Fruit fly (Drosophila melanogaster): ENCODE data around the gene Sxl.

The Sxl gene

dm6 chrX:7096495-7096995, 1.3 kb downstream of the Sxl start (continued):
- peak; percentile 84 for TF ChIP-seq CG14014 (GFP tag; IDR thresholded peaks at IDR 0.05)
- TF ChIP-seq CG10321 (GFP tag; IDR thresholded peaks at IDR 0.05): no peak
- peak; percentile 47 for TF ChIP-seq CG7271 (tag; optimal IDR thresholded peaks at IDR 0.05)
- no peak for TF ChIP-seq knrl (GFP tag; IDR thresholded peaks at IDR 0.05; ENCODE audit: partially characterized antibody)
- TF ChIP-seq row (GFP tag; IDR thresholded peaks at IDR 0.05): peak; percentile 91
- TF ChIP-seq Rx (GFP tag; IDR thresholded peaks at IDR 0.05): peak; percentile 45; the same call in 1 of the 2 replicates
- TF ChIP-seq CG10209 (GFP tag; optimal IDR thresholded peaks at IDR 0.05): peak; percentile 84
- peak in 1 of 2 experiments; percentile 19 for TF ChIP-seq insv (GFP tag; optimal IDR thresholded peaks at IDR 0.05)
- peak; percentile 54 for TF ChIP-seq fd64A (GFP tag; optimal IDR thresholded peaks at IDR 0.05)
- peak; percentile 83 for TF ChIP-seq org-1 (GFP tag; optimal IDR thresholded peaks at IDR 0.05)
- TF ChIP-seq CG12391 (tag; optimal IDR thresholded peaks at IDR 0.05): peak; percentile 82
- TF ChIP-seq ranshi (GFP tag; IDR thresholded peaks at IDR 0.05): peak; percentile 62
- TF ChIP-seq CG10147 (GFP tag; optimal IDR thresholded peaks at IDR 0.05): peak; percentile 86
- TF ChIP-seq ara (GFP tag; IDR thresholded peaks at IDR 0.05): peak; percentile 51
- TF ChIP-seq Mes4 (GFP tag; optimal IDR thresholded peaks at IDR 0.05): peak; percentile 40
- peak; percentile 68 for TF ChIP-seq CG9609 (GFP tag; optimal IDR thresholded peaks at IDR 0.05)
- peak; percentile 63; the same call in 2 of the 3 replicates for TF ChIP-seq zfh1 (GFP tag; IDR thresholded peaks at IDR 0.05)
- TF ChIP-seq CG9437 (GFP tag; optimal IDR thresholded peaks at IDR 0.05): peak; percentile 74
- peak; percentile 49 for TF ChIP-seq CG18764 (GFP tag; optimal IDR thresholded peaks at IDR 0.05)
- TF ChIP-seq CG18262 (tag; optimal IDR thresholded peaks at IDR 0.05): peak; percentile 88
- TF ChIP-seq Mad (GFP tag; optimal IDR thresholded peaks at IDR 0.05): peak; percentile 43
- TF ChIP-seq unc-4 (GFP tag; IDR thresholded peaks at IDR 0.05; ENCODE audit: partially characterized antibody): no peak
- TF ChIP-seq vfl (GFP tag; optimal IDR thresholded peaks at IDR 0.05): peak; percentile 36
- peak; percentile 58 for TF ChIP-seq eyg (GFP tag; optimal IDR thresholded peaks at IDR 0.05)
- no peak for TF ChIP-seq Doc3 (GFP tag; IDR thresholded peaks at IDR 0.05; ENCODE audit: partially characterized antibody)
- TF ChIP-seq phol (tag; optimal IDR thresholded peaks at IDR 0.05): peak; percentile 83
- TF ChIP-seq CG17385 (GFP tag; optimal IDR thresholded peaks at IDR 0.05): peak; percentile 85
- TF ChIP-seq CG4282 (GFP tag; optimal IDR thresholded peaks at IDR 0.05): no peak
- no peak for TF ChIP-seq CG3065 (GFP tag; optimal IDR thresholded peaks at IDR 0.05)
- TF ChIP-seq danr (GFP tag; IDR thresholded peaks at IDR 0.05): peak; percentile 71; the same call in 1 of the 2 replicates
- TF ChIP-seq Ets97D (GFP tag; optimal IDR thresholded peaks at IDR 0.05): peak; percentile 15
- peak; percentile 73 for TF ChIP-seq CG1529 (GFP tag; optimal IDR thresholded peaks at IDR 0.05)
- peak; percentile 88 for TF ChIP-seq CG8924 (tag; optimal IDR thresholded peaks at IDR 0.05)
- peak; percentile 85 for TF ChIP-seq HHEX (GFP tag; optimal IDR thresholded peaks at IDR 0.05)
- TF ChIP-seq pita (GFP tag; optimal IDR thresholded peaks at IDR 0.05): no peak
- TF ChIP-seq CG34376 (GFP tag; optimal IDR thresholded peaks at IDR 0.05): peak; percentile 88
- peak; percentile 59 for TF ChIP-seq toy (GFP tag; IDR thresholded peaks at IDR 0.05)
- TF ChIP-seq schlank (tag; optimal IDR thresholded peaks at IDR 0.05): peak; percentile 74
- TF ChIP-seq Atf3 (GFP tag; optimal IDR thresholded peaks at IDR 0.05): peak; percentile 45
- TF ChIP-seq dati (GFP tag; IDR thresholded peaks at IDR 0.05): 0 out of 2 replicates have a peak, but pooled peaks have one; percentile 19
- no peak for TF ChIP-seq cad (GFP tag; optimal IDR thresholded peaks at IDR 0.05)
- TF ChIP-seq CG13624 (GFP tag; optimal IDR thresholded peaks at IDR 0.05): peak; percentile 72
- peak; percentile 67 for TF ChIP-seq klu (GFP tag; IDR thresholded peaks at IDR 0.05)
- peak; percentile 3 for TF ChIP-seq abd-A (tag; optimal IDR thresholded peaks at IDR 0.05)
- no peak for TF ChIP-seq br (optimal IDR thresholded peaks at IDR 0.05)
- no peak; the same call in 1 of the 2 replicates for TF ChIP-seq Poxn (GFP tag; IDR thresholded peaks at IDR 0.05)
- TF ChIP-seq CG17912 (GFP tag; optimal IDR thresholded peaks at IDR 0.05): peak; percentile 61
- TF ChIP-seq BtbVII (GFP tag; optimal IDR thresholded peaks at IDR 0.05): peak; percentile 86
- TF ChIP-seq CG1832 (GFP tag; optimal IDR thresholded peaks at IDR 0.05): no peak
- TF ChIP-seq CG2116 (GFP tag; optimal IDR thresholded peaks at IDR 0.05): peak; percentile 11
- peak; percentile 67 for TF ChIP-seq CG5180 (GFP tag; optimal IDR thresholded peaks at IDR 0.05)
